Worm (Caenorhabditis elegans) whole organism, L4 larva: ENCODE results near the gene fbxa-27.

Source experiments
- lin-39 ChIP-seq: fragments of 150-350 bp; optimal IDR thresholded peaks from 2 replicates; lab custom pipeline; 2014; ENCODE audit warnings: missing biosample characterization, missing genetic modification reagents, missing genetic modification characterization
- nhr-11 ChIP-seq: fragments of 150-350 bp; optimal IDR thresholded peaks from 2 replicates; lab custom pipeline; 2014; ENCODE audit warnings: missing biosample characterization, missing genetic modification characterization
- nhr-25 ChIP-seq: sonication (generic microtip); optimal IDR thresholded peaks from 2 replicates; lab custom pipeline; 2017; ENCODE audit warnings: missing genetic modification characterization, mild to moderate bottlenecking, missing compliant biosample characterization, antibody characterized with exemption, moderate library complexity, borderline replicate concordance; ENCODE audit not compliant: insufficient read depth
- nhr-42 ChIP-seq: fragments of 200-800 bp; sonication (Bioruptor generic); IDR thresholded peaks from 2 replicates; pipeline ENCODE4 v1.3.6; 2022; ENCODE audit warnings: missing genetic modification characterization, missing compliant biosample characterization

- no peak for TF ChIP-seq nhr-25 (tag; lab: Kevin White, UChicago)
- TF ChIP-seq nhr-11 (tag; lab: Kevin White, UChicago), result no peak
- no peak for TF ChIP-seq nhr-42
- no peak for TF ChIP-seq lin-39
Observed at ce11 chrIII:1331894-1332293, 10.9 kb upstream of the fbxa-27 start, which contains the start of gene Y82E9BL.19.
